Worm (Caenorhabditis elegans) whole organism, late embryonic: Measurements from ENCODE around the gene sta-2.

ENCODE experiments used
- ceh-31 ChIP-seq: sonication (generic microtip); optimal IDR thresholded peaks from 2 replicates; lab custom pipeline; 2016; ENCODE audit warnings: missing genetic modification characterization, missing compliant biosample characterization
- ceh-45 ChIP-seq: fragments of 200-800 bp; sonication (Bioruptor generic); IDR thresholded peaks from 2 replicates; pipeline ENCODE4 v1.3.6; 2022; ENCODE audit warnings: missing genetic modification reagents, missing genetic modification characterization, missing compliant biosample characterization
- pat-9 ChIP-seq: fragments of 200-800 bp; sonication (Bioruptor generic); optimal IDR thresholded peaks from 2 replicates; lab custom pipeline; 2018; ENCODE audit warnings: mild to moderate bottlenecking, missing genetic modification characterization, moderate library complexity, missing compliant biosample characterization
- ref-2 ChIP-seq: sonication (generic microtip); optimal IDR thresholded peaks from 2 replicates; lab custom pipeline; 2016; ENCODE audit warnings: missing genetic modification characterization, missing compliant biosample characterization
- unc-86 ChIP-seq: sonication (generic microtip); optimal IDR thresholded peaks from 2 replicates; lab custom pipeline; 2016; ENCODE audit warnings: missing genetic modification characterization, missing compliant biosample characterization

DNA sequence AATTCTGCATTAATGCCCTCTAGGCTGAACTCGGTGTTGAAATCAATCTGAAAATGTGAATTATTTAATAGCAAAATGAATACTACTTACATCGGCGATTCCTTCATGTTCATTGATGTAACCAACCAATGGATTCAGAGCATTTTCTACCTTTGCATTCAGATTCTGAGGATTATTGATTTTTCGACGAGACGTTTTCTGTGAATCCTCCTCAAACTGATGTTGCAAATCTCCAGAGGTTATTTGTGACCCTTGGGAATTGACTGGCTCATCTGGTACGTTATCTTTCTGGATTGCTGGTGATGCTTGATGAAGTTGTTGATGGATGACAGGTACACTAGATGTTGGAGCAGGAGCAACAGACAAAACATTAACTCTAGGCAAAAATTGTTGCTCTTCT lies 41.0 kb downstream of the sta-2 start:
- TF ChIP-seq unc-86 (tag; lab: Kevin White, UChicago), result no peak
- TF ChIP-seq pat-9 (tag; lab: Kevin White, UChicago), result no peak
- no peak for TF ChIP-seq ceh-45 (GFP tag; lab: Robert Waterston, UW)
- no peak for TF ChIP-seq ceh-31 (tag; lab: Kevin White, UChicago)
- no peak for TF ChIP-seq ref-2 (tag; lab: Kevin White, UChicago)
